Worm (Caenorhabditis elegans) whole organism, L4 larva: Measurements from ENCODE around the gene med-2.
A peak's percentile ranks its signal among the peaks of the same experiment; 100 is the strongest.

Experiments used
- F49E8.2 ChIP-seq: sonication (generic microtip); optimal IDR thresholded peaks from 2 replicates; lab custom pipeline; 2016; ENCODE audit warnings: missing compliant biosample characterization, mild to moderate bottlenecking, missing genetic modification characterization, borderline replicate concordance
- R02D3.7 ChIP-seq: fragments of 150-350 bp; sonication (generic microtip); optimal IDR thresholded peaks from 3 replicates; lab custom pipeline; 2014; ENCODE audit warnings: missing biosample characterization, missing genetic modification characterization
- Y105C5A.15 ChIP-seq: fragments of 200-800 bp; sonication (Bioruptor generic); IDR thresholded peaks from 2 replicates; pipeline ENCODE4 v1.3.6; 2022; ENCODE audit warnings: missing genetic modification characterization, missing compliant biosample characterization
- Y48G9A.11 ChIP-seq: fragments of 200-800 bp; sonication (Bioruptor generic); IDR thresholded peaks from 2 replicates; pipeline ENCODE4 v1.3.6; 2022; ENCODE audit warnings: missing genetic modification reagents, missing genetic modification characterization, missing compliant biosample characterization
- ZK337.2 ChIP-seq: fragments of 200-800 bp; sonication (Bioruptor generic); IDR thresholded peaks from 2 replicates; pipeline ENCODE4 v1.3.6; 2022; ENCODE audit warnings: missing genetic modification reagents, missing genetic modification characterization, missing compliant biosample characterization
- ZK546.5 ChIP-seq, 2 experiments: sonication (generic microtip); optimal IDR thresholded peaks; 2 replicates each; lab custom pipeline; 2017; ENCODE audit warnings: missing biosample characterization in 2 of 2, missing genetic modification characterization in 2 of 2
- aha-1 ChIP-seq: fragments of 150-350 bp; peaks from one replicate; lab custom pipeline; 2014; ENCODE audit warnings: missing biosample characterization, missing genetic modification characterization
- attf-4 ChIP-seq: sonication (generic microtip); optimal IDR thresholded peaks from 3 replicates; lab custom pipeline; 2017; ENCODE audit warnings: missing biosample characterization, missing genetic modification characterization
- ceh-20 ChIP-seq: fragments of 200-800 bp; sonication (Bioruptor generic); IDR thresholded peaks from 2 replicates; pipeline ENCODE4 v1.3.6; 2022; ENCODE audit warnings: missing genetic modification reagents, missing genetic modification characterization, missing compliant biosample characterization
- ces-1 ChIP-seq: fragments of 150-350 bp; sonication (generic microtip); optimal IDR thresholded peaks from 4 replicates; lab custom pipeline; 2014; ENCODE audit warnings: missing biosample characterization, missing genetic modification reagents, missing genetic modification characterization
- daf-19 ChIP-seq: fragments of 200-800 bp; sonication (Bioruptor generic); conservative IDR thresholded peaks from 2 replicates; pipeline ENCODE4 v1.3.6; 2022; ENCODE audit warnings: missing genetic modification characterization, missing compliant biosample characterization
- dpl-1 ChIP-seq: fragments of 150-350 bp; optimal IDR thresholded peaks from 2 replicates; lab custom pipeline; 2014; ENCODE audit warnings: missing biosample characterization, missing genetic modification reagents, missing genetic modification characterization
- dve-1 ChIP-seq: sonication (generic microtip); optimal IDR thresholded peaks from 2 replicates; lab custom pipeline; 2017; ENCODE audit warnings: antibody characterized with exemption, mild to moderate bottlenecking, missing genetic modification characterization, missing compliant biosample characterization; ENCODE audit not compliant: insufficient read depth
- egl-27 ChIP-seq: sonication (generic microtip); optimal IDR thresholded peaks from 3 replicates; lab custom pipeline; 2017; ENCODE audit warnings: missing biosample characterization, missing genetic modification reagents, missing genetic modification characterization
- egl-43 ChIP-seq: fragments of 200-800 bp; sonication (Bioruptor generic); IDR thresholded peaks from 2 replicates; pipeline ENCODE4 v1.3.6; 2022; ENCODE audit warnings: missing genetic modification reagents, missing genetic modification characterization, missing compliant biosample characterization
- fos-1 ChIP-seq: fragments of 150-350 bp; optimal IDR thresholded peaks from 2 replicates; lab custom pipeline; 2014; ENCODE audit warnings: missing biosample characterization, missing genetic modification characterization
- jun-1 ChIP-seq: fragments of 150-350 bp; optimal IDR thresholded peaks from 2 replicates; lab custom pipeline; 2014; ENCODE audit warnings: missing biosample characterization, missing genetic modification reagents, missing genetic modification characterization
- lin-1 ChIP-seq: fragments of 200-800 bp; sonication (Bioruptor generic); IDR thresholded peaks from 2 replicates; pipeline ENCODE4 v1.3.6; 2022; ENCODE audit warnings: missing genetic modification reagents, missing genetic modification characterization, missing compliant biosample characterization
- lin-13 ChIP-seq: fragments of 150-350 bp; optimal IDR thresholded peaks from 2 replicates; lab custom pipeline; 2014; ENCODE audit warnings: missing biosample characterization, missing genetic modification reagents, missing genetic modification characterization
- lin-38 ChIP-seq: fragments of 200-800 bp; sonication (Bioruptor generic); IDR thresholded peaks from 2 replicates; pipeline ENCODE4 v1.3.6; 2022; ENCODE audit warnings: missing genetic modification reagents, missing genetic modification characterization, missing compliant biosample characterization
- lir-3 ChIP-seq: sonication (generic microtip); optimal IDR thresholded peaks from 2 replicates; lab custom pipeline; 2016; ENCODE audit warnings: mild to moderate bottlenecking, missing genetic modification characterization, missing compliant biosample characterization
- mdl-1 ChIP-seq, 2 experiments: fragments of 150-350 bp in 1 of 2; sonication (generic microtip) in 1 of 2; optimal IDR thresholded peaks; 2 replicates each; lab custom pipeline; 2014 to 2017; ENCODE audit warnings: missing biosample characterization in 2 of 2, missing genetic modification characterization in 2 of 2
- mep-1 ChIP-seq: fragments of 150-350 bp; sonication (generic microtip); optimal IDR thresholded peaks from 3 replicates; lab custom pipeline; 2014; ENCODE audit warnings: missing biosample characterization, missing genetic modification characterization
- mes-2 ChIP-seq: sonication (generic microtip); optimal IDR thresholded peaks from 2 replicates; lab custom pipeline; 2016; ENCODE audit warnings: missing genotype, mild to moderate bottlenecking, missing genetic modification characterization, missing compliant biosample characterization; ENCODE audit not compliant: poor library complexity, severe bottlenecking
- mxl-2 ChIP-seq: fragments of 200-800 bp; sonication (Bioruptor generic); conservative IDR thresholded peaks from 2 replicates; pipeline ENCODE4 v1.3.6; 2022; ENCODE audit warnings: missing genetic modification reagents, missing genetic modification characterization, missing compliant biosample characterization
- nhr-102 ChIP-seq: sonication (generic microtip); optimal IDR thresholded peaks from 2 replicates; lab custom pipeline; 2016; ENCODE audit warnings: mild to moderate bottlenecking, missing genetic modification characterization, moderate library complexity, missing compliant biosample characterization
- nhr-11 ChIP-seq: fragments of 150-350 bp; optimal IDR thresholded peaks from 2 replicates; lab custom pipeline; 2014; ENCODE audit warnings: missing biosample characterization, missing genetic modification characterization
- nhr-42 ChIP-seq: fragments of 200-800 bp; sonication (Bioruptor generic); IDR thresholded peaks from 2 replicates; pipeline ENCODE4 v1.3.6; 2022; ENCODE audit warnings: missing genetic modification characterization, missing compliant biosample characterization
- nhr-77 ChIP-seq: fragments of 150-350 bp; optimal IDR thresholded peaks from 2 replicates; lab custom pipeline; 2014; ENCODE audit warnings: missing biosample characterization, missing genetic modification characterization
- pqm-1 ChIP-seq: sonication (generic microtip); optimal IDR thresholded peaks from 2 replicates; lab custom pipeline; 2017; ENCODE audit warnings: missing biosample characterization, missing genetic modification characterization
- rbr-2 ChIP-seq: sonication (generic microtip); optimal IDR thresholded peaks from 2 replicates; lab custom pipeline; 2016; ENCODE audit warnings: missing genotype, missing genetic modification characterization, missing compliant biosample characterization
- saeg-2 ChIP-seq: fragments of 200-800 bp; sonication (Bioruptor generic); IDR thresholded peaks from 2 replicates; pipeline ENCODE4 v1.3.6; 2022; ENCODE audit warnings: missing genetic modification reagents, missing genetic modification characterization, missing compliant biosample characterization
- skn-1 ChIP-seq: fragments of 150-350 bp; optimal IDR thresholded peaks from 2 replicates; lab custom pipeline; 2014; ENCODE audit warnings: missing biosample characterization, missing genetic modification characterization
- spr-1 ChIP-seq: sonication (generic microtip); optimal IDR thresholded peaks from 2 replicates; lab custom pipeline; 2016; ENCODE audit warnings: mild to moderate bottlenecking, missing genetic modification characterization, missing compliant biosample characterization
- tag-97 ChIP-seq: fragments of 200-800 bp; sonication (Bioruptor generic); IDR thresholded peaks from 2 replicates; pipeline ENCODE4 v1.3.6; 2022; ENCODE audit warnings: missing genetic modification characterization, missing compliant biosample characterization
- tra-1 ChIP-seq: fragments of 200-800 bp; sonication (Bioruptor generic); IDR thresholded peaks from 2 replicates; pipeline ENCODE4 v1.3.6; 2022; ENCODE audit warnings: missing genetic modification reagents, missing genetic modification characterization, missing compliant biosample characterization
- unc-39 ChIP-seq: sonication (generic microtip); optimal IDR thresholded peaks from 2 replicates; lab custom pipeline; 2017; ENCODE audit warnings: missing biosample characterization, missing genetic modification characterization
- zfp-2 ChIP-seq: sonication (generic microtip); optimal IDR thresholded peaks from 2 replicates; lab custom pipeline; 2016; ENCODE audit warnings: mild to moderate bottlenecking, missing genetic modification characterization, missing compliant biosample characterization
- zfp-3 ChIP-seq: fragments of 200-800 bp; sonication (Bioruptor generic); conservative IDR thresholded peaks from 2 replicates; pipeline ENCODE4 v1.3.6; 2022; ENCODE audit warnings: missing genetic modification reagents, missing genetic modification characterization, missing compliant biosample characterization
- zip-11 ChIP-seq: fragments of 200-800 bp; sonication (Bioruptor generic); IDR thresholded peaks from 2 replicates; pipeline ENCODE4 v1.3.6; 2022; ENCODE audit warnings: missing genetic modification characterization, missing compliant biosample characterization

med-2 gene

ce11 chrIII:6857390-6857848 lies 26.9 kb upstream of the med-2 start (continued):
- TF ChIP-seq nhr-102 (tag; lab: Kevin White, UChicago) (no peak), mdl-1 (tag; optimal IDR thresholded peaks at IDR 0.05; lab: Kevin White, UChicago) (peak; percentile 65 to 86), rbr-2 (no peak), mep-1 (tag; lab: Kevin White, UChicago) (peak; percentile 63), mxl-2 (GFP tag; lab: Robert Waterston, UW) (no peak), nhr-77 (tag; lab: Kevin White, UChicago) (peak; percentile 71), lin-38 (GFP tag; lab: Robert Waterston, UW) (peak; percentile 23; the same call in 1 of the 2 replicates), dve-1 (tag; lab: Kevin White, UChicago) (peak; percentile 77), aha-1 (tag; lab: Kevin White, UChicago) (peak; percentile 74), egl-43 (GFP tag; lab: Robert Waterston, UW) (no peak), dpl-1 (GFP tag; lab: Kevin White, UChicago) (peak; percentile 16), skn-1 (tag; lab: Kevin White, UChicago) (no peak), ZK546.5 (tag; optimal IDR thresholded peaks at IDR 0.05; lab: Kevin White, UChicago) (no peak), lin-13 (GFP tag; lab: Kevin White, UChicago) (no peak), lin-1 (GFP tag; lab: Robert Waterston, UW) (peak; percentile 64; the same call in 1 of the 2 replicates), jun-1 (tag; lab: Kevin White, UChicago) (peak; percentile 43), F49E8.2 (no peak), ZK337.2 (GFP tag; lab: Robert Waterston, UW) (no peak), ces-1 (GFP tag; lab: Kevin White, UChicago) (no peak), pqm-1 (peak; percentile 65), tag-97 (GFP tag; lab: Robert Waterston, UW) (no peak), nhr-11 (tag; lab: Kevin White, UChicago) (peak; percentile 43), fos-1 (tag; lab: Kevin White, UChicago) (no peak), Y48G9A.11 (no peak), zfp-2 (no peak), zip-11 (GFP tag; lab: Robert Waterston, UW) (no peak), attf-4 (tag; lab: Kevin White, UChicago) (no peak)

ce11 chrIII:6859482-6859881 lies 24.8 kb upstream of the med-2 start, which contains the start of gene clec-158:
Gene clec-158 (minus strand): TSS chrIII:6859582.
- TF ChIP-seq zfp-3 (GFP tag; lab: Robert Waterston, UW): no peak
- no peak for TF ChIP-seq nhr-42 (GFP tag; lab: Robert Waterston, UW)
- TF ChIP-seq spr-1: no peak
- TF ChIP-seq tag-97 (GFP tag; lab: Robert Waterston, UW): no peak
- no peak for TF ChIP-seq zip-11 (GFP tag; lab: Robert Waterston, UW)
- no peak for TF ChIP-seq daf-19
- TF ChIP-seq R02D3.7 (tag; lab: Kevin White, UChicago): no peak
- no peak for TF ChIP-seq ceh-20
- TF ChIP-seq unc-39: no peak
- TF ChIP-seq saeg-2 (GFP tag; lab: Robert Waterston, UW): no peak
- TF ChIP-seq mes-2 (tag; lab: Kevin White, UChicago): no peak
- no peak for TF ChIP-seq attf-4 (tag; lab: Kevin White, UChicago)
- TF ChIP-seq Y48G9A.11: no peak
- no peak for TF ChIP-seq tra-1 (GFP tag; lab: Robert Waterston, UW)
- no peak for TF ChIP-seq lir-3 (tag; lab: Kevin White, UChicago)
- no peak for TF ChIP-seq Y105C5A.15
- no peak for TF ChIP-seq egl-27 (tag; lab: Kevin White, UChicago)
